Worm (Caenorhabditis elegans): ENCODE data around the gene Y66H1A.5.

DNA sequence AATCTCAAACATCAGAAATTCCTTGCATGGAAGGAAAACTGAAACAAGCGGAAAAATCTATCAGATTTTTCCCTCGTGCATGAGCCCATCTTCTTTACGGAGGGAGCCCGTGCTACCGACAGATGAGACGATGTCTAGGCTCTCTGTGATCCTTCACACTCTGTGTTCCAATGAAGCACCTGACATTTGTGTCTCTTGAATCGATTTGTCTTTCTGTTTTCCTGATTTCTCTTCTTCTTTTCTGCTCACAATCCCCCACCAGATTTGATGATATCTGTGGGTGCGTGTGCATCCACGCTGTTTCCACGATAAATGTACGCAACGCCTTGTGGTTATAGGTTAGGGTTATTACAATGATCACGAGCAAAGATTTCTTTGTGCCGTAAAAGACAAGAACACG is 50.1 kb downstream of the Y66H1A.5 start:
- TF ChIP-seq nhr-11 (tag; optimal IDR thresholded peaks at IDR 0.05) (no peak), pha-4 (tag; optimal IDR thresholded peaks at IDR 0.05) (no peak), rnt-1 (tag; optimal IDR thresholded peaks at IDR 0.05) (no peak), fkh-10 (GFP tag; optimal IDR thresholded peaks at IDR 0.05) (no peak), dve-1 (tag; optimal IDR thresholded peaks at IDR 0.05) (no peak), C38D4.7 (GFP tag; optimal IDR thresholded peaks at IDR 0.05) (no peak), sox-4 (tag; optimal IDR thresholded peaks at IDR 0.05) (no peak), F13H6.1 (tag; optimal IDR thresholded peaks at IDR 0.05) (no peak)

Data from whole organism, late embryonic.